Fruit fly (Drosophila melanogaster) whole organism, embryonic: ENCODE results near the gene CG31075.

Experiments used
- Bgb ChIP-seq: fragments of 200-800 bp; sonication (Bioruptor generic); IDR thresholded peaks from 2 replicates; pipeline ENCODE4 v1.3.6; 2022; ENCODE audit warnings: missing biosample characterization, missing genetic modification characterization; ENCODE audit not compliant: partially characterized antibody
- CG10147 ChIP-seq: fragments of 200-800 bp; sonication (Bioruptor generic); optimal IDR thresholded peaks from 2 replicates; lab custom pipeline; 2019; ENCODE audit warnings: missing biosample characterization, mild to moderate bottlenecking, missing genetic modification characterization, moderate library complexity
- CG10462 ChIP-seq: fragments of 200-800 bp; sonication (Bioruptor generic); optimal IDR thresholded peaks from 2 replicates; lab custom pipeline; 2016; ENCODE audit warnings: missing biosample characterization, missing genetic modification characterization
- CG11504 ChIP-seq: fragments of 200-800 bp; sonication (Bioruptor generic); optimal IDR thresholded peaks from 3 replicates; lab custom pipeline; 2019; ENCODE audit warnings: missing biosample characterization, mild to moderate bottlenecking, missing genetic modification characterization, moderate library complexity
- CG11695 ChIP-seq: fragments of 200-800 bp; sonication (Bioruptor generic); IDR thresholded peaks from 3 replicates; pipeline ENCODE4 v1.3.6; 2022; ENCODE audit warnings: missing biosample characterization, missing genetic modification characterization
- CG11723 ChIP-seq: fragments of 200-800 bp; sonication (Bioruptor generic); optimal IDR thresholded peaks from 2 replicates; lab custom pipeline; 2017; ENCODE audit warnings: missing biosample characterization, mild to moderate bottlenecking, missing genetic modification characterization
- CG13624 ChIP-seq: fragments of 200-800 bp; sonication (Bioruptor generic); optimal IDR thresholded peaks from 2 replicates; lab custom pipeline; 2016; ENCODE audit warnings: missing biosample characterization, missing genetic modification characterization
- CG15601 ChIP-seq: fragments of 200-800 bp; sonication (Bioruptor generic); optimal IDR thresholded peaks from 3 replicates; lab custom pipeline; 2019; ENCODE audit warnings: missing biosample characterization, mild to moderate bottlenecking, missing genetic modification characterization, moderate library complexity
- CG16815 ChIP-seq: fragments of 200-800 bp; sonication (Bioruptor generic); optimal IDR thresholded peaks from 3 replicates; lab custom pipeline; 2017; ENCODE audit warnings: missing biosample characterization, mild to moderate bottlenecking, missing genetic modification characterization
- CG17359 ChIP-seq: fragments of 200-800 bp; sonication (Bioruptor generic); optimal IDR thresholded peaks from 3 replicates; lab custom pipeline; 2018; ENCODE audit warnings: missing biosample characterization, mild to moderate bottlenecking, missing genetic modification characterization, moderate library complexity
- CG17385 ChIP-seq: fragments of 200-800 bp; sonication (Bioruptor generic); optimal IDR thresholded peaks from 3 replicates; lab custom pipeline; 2018; ENCODE audit warnings: missing biosample characterization, mild to moderate bottlenecking, missing genetic modification characterization
- CG2120 ChIP-seq: fragments of 200-800 bp; sonication (Bioruptor generic); optimal IDR thresholded peaks from 3 replicates; lab custom pipeline; 2016; ENCODE audit warnings: missing biosample characterization, missing genetic modification characterization
- CG2875 ChIP-seq: fragments of 200-800 bp; sonication (Bioruptor generic); optimal IDR thresholded peaks from 2 replicates; lab custom pipeline; 2017; ENCODE audit warnings: missing biosample characterization, mild to moderate bottlenecking, missing genetic modification characterization, missing genetic modification reagents
- CG30431 ChIP-seq: fragments of 200-800 bp; sonication (Bioruptor generic); optimal IDR thresholded peaks from 2 replicates; lab custom pipeline; 2017; ENCODE audit warnings: missing biosample characterization, missing genetic modification characterization
- CG31388 ChIP-seq: fragments of 200-800 bp; sonication (Bioruptor generic); optimal IDR thresholded peaks from 2 replicates; lab custom pipeline; 2016; ENCODE audit warnings: missing biosample characterization, missing genetic modification characterization
- CG4820 ChIP-seq: fragments of 200-800 bp; sonication (Bioruptor generic); optimal IDR thresholded peaks from 3 replicates; lab custom pipeline; 2016; ENCODE audit warnings: missing biosample characterization, missing genetic modification characterization
- CG4854 ChIP-seq: fragments of 200-800 bp; sonication (Bioruptor generic); optimal IDR thresholded peaks from 2 replicates; lab custom pipeline; 2016; ENCODE audit warnings: missing biosample characterization, missing genetic modification characterization, inconsistent platforms
- CG5953 ChIP-seq: fragments of 200-800 bp; sonication (Bioruptor generic); IDR thresholded peaks from 2 replicates; pipeline ENCODE4 v1.3.6; 2022; ENCODE audit warnings: missing biosample characterization, missing genetic modification characterization
- CG7928 ChIP-seq: fragments of 200-800 bp; sonication (Bioruptor generic); optimal IDR thresholded peaks from 2 replicates; lab custom pipeline; 2017; ENCODE audit warnings: missing biosample characterization, mild to moderate bottlenecking, missing genetic modification characterization
- CG8944 ChIP-seq: fragments of 200-800 bp; sonication (Bioruptor generic); optimal IDR thresholded peaks from 3 replicates; lab custom pipeline; 2016; ENCODE audit warnings: missing biosample characterization, missing genetic modification characterization
- CG9437 ChIP-seq: fragments of 200-800 bp; sonication (Bioruptor generic); optimal IDR thresholded peaks from 2 replicates; lab custom pipeline; 2018; ENCODE audit warnings: missing biosample characterization, mild to moderate bottlenecking, missing genetic modification characterization
- Chrac-16 ChIP-seq: fragments of 200-800 bp; sonication (Bioruptor generic); optimal IDR thresholded peaks from 3 replicates; lab custom pipeline; 2016; ENCODE audit warnings: missing biosample characterization, missing genetic modification characterization
- CrebB ChIP-seq: fragments of 200-800 bp; sonication (Bioruptor generic); optimal IDR thresholded peaks from 3 replicates; lab custom pipeline; 2018; ENCODE audit warnings: missing biosample characterization, mild to moderate bottlenecking, missing genetic modification characterization
- Doc3 ChIP-seq: fragments of 200-800 bp; sonication (Bioruptor generic); IDR thresholded peaks from 3 replicates; pipeline ENCODE4 v1.3.6; 2022; ENCODE audit warnings: missing biosample characterization, missing genetic modification characterization; ENCODE audit not compliant: partially characterized antibody
- H15 ChIP-seq: fragments of 200-800 bp; sonication (Bioruptor generic); IDR thresholded peaks from 3 replicates; pipeline ENCODE4 v1.3.6; 2022; ENCODE audit warnings: missing biosample characterization, missing genetic modification characterization
- H2.0 ChIP-seq: fragments of 200-800 bp; sonication (Bioruptor generic); IDR thresholded peaks from 2 replicates; pipeline ENCODE4 v1.3.6; 2022; ENCODE audit warnings: missing biosample characterization, missing genetic modification characterization
- HmgD ChIP-seq: fragments of 200-800 bp; sonication (Bioruptor generic); optimal IDR thresholded peaks from 3 replicates; lab custom pipeline; 2016; ENCODE audit warnings: missing biosample characterization, missing genetic modification characterization
- Hmr ChIP-seq: fragments of 200-800 bp; sonication (Bioruptor generic); optimal IDR thresholded peaks from 3 replicates; lab custom pipeline; 2017; ENCODE audit warnings: mild to moderate bottlenecking, missing biosample characterization, missing genetic modification reagents, missing genetic modification characterization
- Med ChIP-seq: fragments of 200-800 bp; sonication (Bioruptor generic); peaks from one replicate; lab custom pipeline; 2016; ENCODE audit warnings: missing biosample characterization, missing genetic modification characterization, mild to moderate bottlenecking, inconsistent platforms, moderate library complexity
- NC2α ChIP-seq: fragments of 200-800 bp; sonication (Bioruptor generic); optimal IDR thresholded peaks from 2 replicates; lab custom pipeline; 2016; ENCODE audit warnings: missing biosample characterization, missing genetic modification characterization
- Oaz ChIP-seq: fragments of 200-800 bp; sonication (Bioruptor generic); IDR thresholded peaks from 2 replicates; pipeline ENCODE4 v1.3.6; 2022; ENCODE audit warnings: missing biosample characterization, missing genetic modification characterization
- Ptx1 ChIP-seq: fragments of 200-800 bp; sonication (Bioruptor generic); IDR thresholded peaks from 2 replicates; pipeline ENCODE4 v1.3.6; 2022; ENCODE audit warnings: missing biosample characterization, missing genetic modification characterization
- Rx ChIP-seq: fragments of 200-800 bp; sonication (Bioruptor generic); IDR thresholded peaks from 2 replicates; pipeline ENCODE4 v1.3.6; 2022; ENCODE audit warnings: missing biosample characterization, missing genetic modification characterization
- Scr ChIP-seq: fragments of 200-800 bp; sonication (Bioruptor generic); IDR thresholded peaks from 2 replicates; pipeline ENCODE4 v1.3.6; 2022; ENCODE audit warnings: missing biosample characterization, missing genetic modification characterization; ENCODE audit not compliant: partially characterized antibody
- Stat92E ChIP-seq, 3 experiments: fragments of >200 bp in 2 of 3; fragments of 200-800 bp in 1 of 3; sonication (Bioruptor generic) in 1 of 3; optimal IDR thresholded peaks; 2 replicates each; lab custom pipeline; 2017 to 2019; ENCODE audit warnings: missing biosample characterization in 3 of 3, missing genetic modification characterization in 3 of 3, mild to moderate bottlenecking in 1 of 3, moderate library complexity in 1 of 3
- Taf1 ChIP-seq: fragments of 200-800 bp; sonication (Bioruptor generic); IDR thresholded peaks from 2 replicates; pipeline ENCODE4 v1.3.6; 2022; ENCODE audit warnings: missing biosample characterization, missing genetic modification characterization
- al ChIP-seq: fragments of 200-800 bp; sonication (Bioruptor generic); IDR thresholded peaks from 2 replicates; pipeline ENCODE4 v1.3.6; 2022; ENCODE audit warnings: missing biosample characterization, missing genetic modification characterization
- ara ChIP-seq: fragments of 200-800 bp; sonication (Bioruptor generic); IDR thresholded peaks from 2 replicates; pipeline ENCODE4 v1.3.6; 2022; ENCODE audit warnings: missing biosample characterization, missing genetic modification characterization
- dmrt99B ChIP-seq: fragments of 200-800 bp; sonication (Bioruptor generic); optimal IDR thresholded peaks from 2 replicates; lab custom pipeline; 2018; ENCODE audit warnings: missing biosample characterization, mild to moderate bottlenecking, missing genetic modification characterization, moderate library complexity
- esg ChIP-seq: fragments of 200-800 bp; sonication (Bioruptor generic); conservative IDR thresholded peaks from 2 replicates; pipeline ENCODE4 v1.3.6; 2022; ENCODE audit warnings: missing biosample characterization, missing genetic modification characterization
- eyg ChIP-seq: fragments of 200-800 bp; sonication (Bioruptor generic); optimal IDR thresholded peaks from 3 replicates; lab custom pipeline; 2016; ENCODE audit warnings: missing biosample characterization, missing genetic modification characterization
- fd102C ChIP-seq: fragments of 200-800 bp; sonication (Bioruptor generic); optimal IDR thresholded peaks from 2 replicates; lab custom pipeline; 2018; ENCODE audit warnings: missing biosample characterization, mild to moderate bottlenecking, missing genetic modification characterization, moderate library complexity
- fd3F ChIP-seq: fragments of 200-800 bp; sonication (Bioruptor generic); optimal IDR thresholded peaks from 2 replicates; lab custom pipeline; 2018; ENCODE audit warnings: missing biosample characterization, mild to moderate bottlenecking, missing genetic modification characterization, moderate library complexity
- fu2 ChIP-seq: fragments of 200-800 bp; sonication (Bioruptor generic); optimal IDR thresholded peaks from 2 replicates; lab custom pipeline; 2016; ENCODE audit warnings: missing biosample characterization, missing genetic modification characterization
- gfzf ChIP-seq: fragments of 200-800 bp; sonication (Bioruptor generic); optimal IDR thresholded peaks from 2 replicates; lab custom pipeline; 2016; ENCODE audit warnings: missing biosample characterization, mild to moderate bottlenecking, missing genetic modification characterization, moderate library complexity
- klu ChIP-seq: fragments of 200-800 bp; sonication (Bioruptor generic); IDR thresholded peaks from 2 replicates; pipeline ENCODE4 v1.3.6; 2022; ENCODE audit warnings: missing biosample characterization, missing genetic modification characterization
- odd ChIP-seq: fragments of 200-800 bp; sonication (Bioruptor generic); optimal IDR thresholded peaks from 2 replicates; lab custom pipeline; 2017; ENCODE audit warnings: missing biosample characterization, mild to moderate bottlenecking, missing genetic modification characterization
- pita ChIP-seq: fragments of 200-800 bp; sonication (Bioruptor generic); optimal IDR thresholded peaks from 2 replicates; lab custom pipeline; 2017; ENCODE audit warnings: missing biosample characterization, mild to moderate bottlenecking, missing genetic modification characterization
- prd ChIP-seq, 3 experiments: fragments of >200 bp in 2 of 3; fragments of 200-800 bp in 1 of 3; sonication (Bioruptor generic) in 1 of 3; optimal IDR thresholded peaks in 2 of 3; IDR thresholded peaks in 1 of 3; 2 replicates in 2 of 3; 3 replicates in 1 of 3; pipeline versions ENCODE4 v1.3.6 to Lab custom; 2017 to 2022; ENCODE audit warnings: missing biosample characterization in 1 of 3, missing genetic modification characterization in 1 of 3
- scrt ChIP-seq: fragments of 200-800 bp; sonication (Bioruptor generic); optimal IDR thresholded peaks from 2 replicates; lab custom pipeline; 2018; ENCODE audit warnings: missing biosample characterization, mild to moderate bottlenecking, missing genetic modification characterization, moderate library complexity

The CG31075 gene

dm6 chr3R:26937423-26937822 is 50.9 kb downstream of the CG31075 start (continued):
- TF ChIP-seq CG11504 (tag; lab: Kevin White, UChicago): peak; percentile 78
- no peak for TF ChIP-seq CG16815 (GFP tag; lab: Kevin White, UChicago)
- no peak for TF ChIP-seq Doc3
- TF ChIP-seq fd3F (GFP tag; lab: Kevin White, UChicago): no peak
- TF ChIP-seq CG31388 (GFP tag; lab: Kevin White, UChicago): no peak
- no peak for TF ChIP-seq Hmr (GFP tag; lab: Kevin White, UChicago)
- no peak for TF ChIP-seq HmgD (GFP tag; lab: Kevin White, UChicago)
- no peak for TF ChIP-seq Bgb (GFP tag; lab: Robert Waterston, UW)
- TF ChIP-seq scrt: peak; percentile 22
- 0 out of 3 replicates have a peak, but pooled peaks have one; percentile 10 for TF ChIP-seq CG11695
- no peak for TF ChIP-seq Rx (GFP tag; lab: Robert Waterston, UW)
- no peak for TF ChIP-seq H2.0 (GFP tag; lab: Robert Waterston, UW)
- peak; percentile 11 for TF ChIP-seq CG10462
- peak; percentile 12 for TF ChIP-seq CG8944
- no peak for TF ChIP-seq H15 (GFP tag; lab: Robert Waterston, UW)
- no peak for TF ChIP-seq CrebB
- peak; percentile 20 for TF ChIP-seq CG2875 (GFP tag; lab: Kevin White, UChicago)
- TF ChIP-seq Stat92E (GFP tag; optimal IDR thresholded peaks at IDR 0.05; lab: Kevin White, UChicago): no peak
- TF ChIP-seq fu2: no peak
- TF ChIP-seq CG2120 (GFP tag; lab: Kevin White, UChicago): peak; percentile 50
- no peak for TF ChIP-seq Taf1 (GFP tag; lab: Robert Waterston, UW)
- no peak for TF ChIP-seq CG5953 (GFP tag; lab: Robert Waterston, UW)
- TF ChIP-seq dmrt99B (tag; lab: Kevin White, UChicago): peak; percentile 75
- TF ChIP-seq fd102C (GFP tag; lab: Kevin White, UChicago): no peak
- no peak for TF ChIP-seq pita (GFP tag; lab: Kevin White, UChicago)
- peak; percentile 84 for TF ChIP-seq Med (GFP tag; lab: Kevin White, UChicago)
- TF ChIP-seq al: no peak
- TF ChIP-seq klu (GFP tag; lab: Robert Waterston, UW): no peak
- TF ChIP-seq Oaz (GFP tag; lab: Robert Waterston, UW): no peak
- TF ChIP-seq prd (optimal IDR thresholded peaks at IDR 0.05; lab: Kevin White, UChicago): no peak
- TF ChIP-seq prd (GFP tag; IDR thresholded peaks at IDR 0.05; lab: Robert Waterston, UW): peak; percentile 46; the same call in 1 of the 3 replicates
- no peak for TF ChIP-seq gfzf (GFP tag; lab: Kevin White, UChicago)
- peak; percentile 50 for TF ChIP-seq CG10147 (GFP tag; lab: Kevin White, UChicago)
- TF ChIP-seq CG9437: peak; percentile 41
- TF ChIP-seq CG15601 (tag; lab: Kevin White, UChicago): peak; percentile 16
- peak; percentile 35 for TF ChIP-seq CG13624 (GFP tag; lab: Kevin White, UChicago)
- TF ChIP-seq ara (GFP tag; lab: Robert Waterston, UW): no peak
- TF ChIP-seq esg (GFP tag; lab: Robert Waterston, UW): no peak; the same call in 1 of the 2 replicates
- TF ChIP-seq Ptx1 (GFP tag; lab: Robert Waterston, UW): peak; percentile 61
- TF ChIP-seq CG4820: peak; percentile 44
- peak; percentile 29 for TF ChIP-seq odd (GFP tag; lab: Kevin White, UChicago)
- peak; percentile 25 for TF ChIP-seq CG11723
- no peak for TF ChIP-seq eyg (GFP tag; lab: Kevin White, UChicago)
- no peak for TF ChIP-seq Scr (GFP tag; lab: Robert Waterston, UW)
- peak; percentile 18 for TF ChIP-seq CG4854 (GFP tag; lab: Kevin White, UChicago)
- peak; percentile 31 for TF ChIP-seq CG17385 (GFP tag; lab: Kevin White, UChicago)
- peak; percentile 26 for TF ChIP-seq CG17359
- TF ChIP-seq Chrac-16 (GFP tag; lab: Kevin White, UChicago): peak; percentile 12
- no peak for TF ChIP-seq NC2α (GFP tag; lab: Kevin White, UChicago)
- peak; percentile 7 for TF ChIP-seq CG7928 (GFP tag; lab: Kevin White, UChicago)
- peak; percentile 15 for TF ChIP-seq CG30431 (GFP tag; lab: Kevin White, UChicago)
